Worm (Caenorhabditis elegans) whole organism, early embryonic: ENCODE data around the gene F53B1.8.

ENCODE experiments used
- ets-7 ChIP-seq: sonication (generic microtip); optimal IDR thresholded peaks from 2 replicates; lab custom pipeline; 2016; ENCODE audit warnings: missing genotype, missing genetic modification characterization, missing compliant biosample characterization
- flt-1 ChIP-seq: fragments of 200-800 bp; sonication (Bioruptor generic); IDR thresholded peaks from 2 replicates; pipeline ENCODE4 v1.3.6; 2022; ENCODE audit warnings: missing genetic modification characterization, missing compliant biosample characterization
- hmbx-1 ChIP-seq: sonication (generic microtip); optimal IDR thresholded peaks from 2 replicates; lab custom pipeline; 2016; ENCODE audit warnings: mild to moderate bottlenecking, missing genetic modification characterization, missing compliant biosample characterization
- hmg-4 ChIP-seq: fragments of 200-800 bp; sonication (Bioruptor generic); optimal IDR thresholded peaks from 2 replicates; lab custom pipeline; 2018; ENCODE audit warnings: mild to moderate bottlenecking, missing genetic modification characterization, missing compliant biosample characterization
- pes-1 ChIP-seq: fragments of 200-800 bp; sonication (Bioruptor generic); IDR thresholded peaks from 2 replicates; pipeline ENCODE4 v1.3.6; 2022; ENCODE audit warnings: missing genetic modification reagents, missing genetic modification characterization, missing compliant biosample characterization
- tra-4 ChIP-seq: sonication (generic microtip); optimal IDR thresholded peaks from 2 replicates; lab custom pipeline; 2017; ENCODE audit warnings: missing genetic modification characterization, missing compliant biosample characterization

- TF ChIP-seq tra-4 (tag; lab: Kevin White, UChicago) (no peak), pes-1 (GFP tag; lab: Robert Waterston, UW) (no peak), flt-1 (GFP tag; lab: Robert Waterston, UW) (no peak), hmbx-1 (tag; lab: Kevin White, UChicago) (no peak), hmg-4 (GFP tag; lab: Kevin White, UChicago) (no peak), ets-7 (no peak)
Measured at ce11 chrX:2084019-2084418, 46.0 kb downstream of the F53B1.8 start, which contains the start of gene F49H12.3.
